Worm (Caenorhabditis elegans): ENCODE measurements around the gene T04C12.11.

T04C12.11 gene

ce11 chrV:11076403-11076802 lies 16.3 kb upstream of the T04C12.11 start (continued):
- TF ChIP-seq F44E2.7 (GFP tag; IDR thresholded peaks at IDR 0.05) (0 out of 2 replicates have a peak, but pooled peaks have one; percentile 30), Y75B8A.6 (GFP tag; IDR thresholded peaks at IDR 0.05) (0 out of 2 replicates have a peak, but pooled peaks have one; percentile 12), Y105C5A.15 (GFP tag; IDR thresholded peaks at IDR 0.05) (peak; percentile 65; the same call in 1 of the 2 replicates), lim-7 (GFP tag; IDR thresholded peaks at IDR 0.05) (peak; percentile 57), snpc-1.2 (GFP tag; IDR thresholded peaks at IDR 0.05) (peak; percentile 61; the same call in 1 of the 2 replicates), dmd-8 (GFP tag; IDR thresholded peaks at IDR 0.05) (peak; percentile 81; the same call in 1 of the 2 replicates), unc-130 (GFP tag; optimal IDR thresholded peaks at IDR 0.05) (peak; percentile 39), lin-38 (GFP tag; IDR thresholded peaks at IDR 0.05) (peak; percentile 83), pha-4 (GFP tag; IDR thresholded peaks at IDR 0.05) (peak; percentile 49; the same call in 1 of the 2 replicates), pha-4 (tag; optimal IDR thresholded peaks at IDR 0.05) (no peak), aly-2 (tag; optimal IDR thresholded peaks at IDR 0.05) (peak; percentile 25), pqm-1 (tag; optimal IDR thresholded peaks at IDR 0.05) (peak; percentile 1), lin-1 (GFP tag; IDR thresholded peaks at IDR 0.05) (0 out of 2 replicates have a peak, but pooled peaks have one; percentile 24), egl-27 (tag; optimal IDR thresholded peaks at IDR 0.05) (no peak), ztf-7 (tag; optimal IDR thresholded peaks at IDR 0.05) (no peak), zfp-3 (GFP tag; conservative IDR thresholded peaks at IDR 0.05) (peak; percentile 49), hlh-11 (tag; optimal IDR thresholded peaks at IDR 0.05) (peak; percentile 15)

- TF ChIP-seq T26A8.4 (GFP tag; IDR thresholded peaks at IDR 0.05) (0 out of 2 replicates have a peak, but pooled peaks have one; percentile 48), tag-97 (GFP tag; IDR thresholded peaks at IDR 0.05) (0 out of 2 replicates have a peak, but pooled peaks have one; percentile 39), egl-27 (tag; optimal IDR thresholded peaks at IDR 0.05) (no peak), F10B5.3 (tag; optimal IDR thresholded peaks at IDR 0.05) (peak; percentile 16)
Observed at ce11 chrV:11076028-11076402, 15.9 kb upstream of the T04C12.11 start.

- TF ChIP-seq dpl-1 (GFP tag; optimal IDR thresholded peaks at IDR 0.05) (peak; percentile 7), vab-7 (GFP tag; IDR thresholded peaks at IDR 0.05) (no peak), tag-97 (GFP tag; IDR thresholded peaks at IDR 0.05) (no peak), mdt-29 (GFP tag; IDR thresholded peaks at IDR 0.05) (no peak), ceh-82 (tag; optimal IDR thresholded peaks at IDR 0.05) (no peak), nhr-28 (tag; optimal IDR thresholded peaks at IDR 0.05) (no peak), zag-1 (tag; optimal IDR thresholded peaks at IDR 0.05) (no peak), lim-7 (GFP tag; IDR thresholded peaks at IDR 0.05) (no peak), pha-4 (GFP tag; IDR thresholded peaks at IDR 0.05) (no peak; the same call in 1 of the 2 replicates), pha-4 (tag; optimal IDR thresholded peaks at IDR 0.05) (no peak), nhr-25 (tag; optimal IDR thresholded peaks at IDR 0.05; ENCODE audit: borderline replicate concordance, insufficient read depth) (peak; percentile 18), ama-1 (optimal IDR thresholded peaks at IDR 0.05) (no peak), skn-1 (tag; optimal IDR thresholded peaks at IDR 0.05) (no peak), hlh-30 (tag; optimal IDR thresholded peaks at IDR 0.05; ENCODE audit: insufficient read depth) (peak; percentile 65), nhr-48 (tag; optimal IDR thresholded peaks at IDR 0.05) (no peak), egl-43 (GFP tag; IDR thresholded peaks at IDR 0.05) (peak; percentile 87), ceh-20 (GFP tag; IDR thresholded peaks at IDR 0.05) (no peak), nhr-102 (tag; optimal IDR thresholded peaks at IDR 0.05) (no peak), nhr-237 (tag; optimal IDR thresholded peaks at IDR 0.05) (no peak), ceh-32 (tag; optimal IDR thresholded peaks at IDR 0.05; ENCODE audit: poor library complexity) (no peak), fos-1 (tag; optimal IDR thresholded peaks at IDR 0.05) (no peak), snpc-4 (tag; optimal IDR thresholded peaks at IDR 0.05) (no peak), D1046.2 (GFP tag; IDR thresholded peaks at IDR 0.05) (no peak), Y5F2A.4 (GFP tag; optimal IDR thresholded peaks at IDR 0.05) (no peak), ceh-62 (tag; optimal IDR thresholded peaks at IDR 0.05) (no peak), F26F4.8 (GFP tag; conservative IDR thresholded peaks at IDR 0.05) (no peak), T26A8.4 (GFP tag; IDR thresholded peaks at IDR 0.05) (0 out of 2 replicates have a peak, but pooled peaks have one; percentile 19), Y105C5A.15 (GFP tag; IDR thresholded peaks at IDR 0.05) (no peak), F37D6.2 (tag; optimal IDR thresholded peaks at IDR 0.05) (peak; percentile 4), nhr-111 (GFP tag; optimal IDR thresholded peaks at IDR 0.05) (no peak), jun-1 (tag; optimal IDR thresholded peaks at IDR 0.05) (no peak), ctbp-1 (GFP tag; IDR thresholded peaks at IDR 0.05) (peak; percentile 74)
Observed at ce11 chrV:11075209-11076027, 15.3 kb upstream of the T04C12.11 start.

Measured in whole organism, L4 larva.